Worm (Caenorhabditis elegans) whole organism, young adult: ENCODE measurements around the gene Y54F10AM.15.

Source experiments
- B0019.2 ChIP-seq: fragments of 200-800 bp; sonication (Bioruptor generic); conservative IDR thresholded peaks from 2 replicates; pipeline ENCODE4 v1.3.6; 2022; ENCODE audit warnings: missing genetic modification reagents, missing genetic modification characterization, missing compliant biosample characterization
- B0035.1 ChIP-seq: sonication (generic microtip); optimal IDR thresholded peaks from 2 replicates; lab custom pipeline; 2016; ENCODE audit warnings: missing genetic modification characterization, mild to moderate bottlenecking, missing compliant biosample characterization, missing genotype, missing genetic modification reagents
- C06A6.2 ChIP-seq: fragments of 200-800 bp; sonication (Bioruptor generic); conservative IDR thresholded peaks from 2 replicates; pipeline ENCODE4 v1.3.6; 2022; ENCODE audit warnings: missing genetic modification characterization, missing compliant biosample characterization
- D2030.7 ChIP-seq: fragments of 200-800 bp; sonication (Bioruptor generic); IDR thresholded peaks from 2 replicates; pipeline ENCODE4 v1.3.6; 2022; ENCODE audit warnings: missing genetic modification reagents, missing genetic modification characterization, missing compliant biosample characterization
- F22D6.2 ChIP-seq: sonication (generic microtip); optimal IDR thresholded peaks from 2 replicates; lab custom pipeline; 2016; ENCODE audit warnings: mild to moderate bottlenecking, missing genetic modification characterization, missing compliant biosample characterization
- T07F8.4 ChIP-seq: sonication (generic microtip); optimal IDR thresholded peaks from 2 replicates; lab custom pipeline; 2016; ENCODE audit warnings: mild to moderate bottlenecking, missing genetic modification characterization, moderate library complexity, missing compliant biosample characterization
- Y56A3A.18 ChIP-seq: fragments of 200-800 bp; sonication (Bioruptor generic); IDR thresholded peaks from 2 replicates; pipeline ENCODE4 v1.3.6; 2022; ENCODE audit warnings: missing genetic modification reagents, missing genetic modification characterization, missing compliant biosample characterization
- akir-1 ChIP-seq: fragments of 200-800 bp; sonication (Bioruptor generic); optimal IDR thresholded peaks from 2 replicates; lab custom pipeline; 2018; ENCODE audit warnings: mild to moderate bottlenecking, missing genetic modification characterization, moderate library complexity, missing compliant biosample characterization
- attf-6 ChIP-seq: fragments of 200-800 bp; sonication (Bioruptor generic); IDR thresholded peaks from 2 replicates; pipeline ENCODE4 v1.3.6; 2022; ENCODE audit warnings: missing genetic modification reagents, missing genetic modification characterization, missing compliant biosample characterization
- bed-1 ChIP-seq: fragments of 200-800 bp; sonication (Bioruptor generic); IDR thresholded peaks from 2 replicates; pipeline ENCODE4 v1.3.6; 2022; ENCODE audit warnings: missing genetic modification reagents, missing genetic modification characterization, missing compliant biosample characterization
- ceh-100 ChIP-seq: fragments of 200-800 bp; sonication (Bioruptor generic); IDR thresholded peaks from 2 replicates; pipeline ENCODE4 v1.3.6; 2022; ENCODE audit warnings: missing genetic modification reagents, missing genetic modification characterization, missing compliant biosample characterization
- dox-1 ChIP-seq: fragments of 200-800 bp; sonication (Bioruptor generic); IDR thresholded peaks from 2 replicates; pipeline ENCODE4 v1.3.6; 2022; ENCODE audit warnings: missing genetic modification reagents, missing genetic modification characterization, missing compliant biosample characterization
- egrh-3 ChIP-seq: fragments of 200-800 bp; sonication (Bioruptor generic); IDR thresholded peaks from 2 replicates; pipeline ENCODE4 v1.3.6; 2022; ENCODE audit warnings: missing genetic modification reagents, missing genetic modification characterization, missing compliant biosample characterization
- ekl-4 ChIP-seq: fragments of 200-800 bp; sonication (Bioruptor generic); IDR thresholded peaks from 2 replicates; pipeline ENCODE4 v1.3.6; 2022; ENCODE audit warnings: missing genetic modification reagents, missing genetic modification characterization, missing compliant biosample characterization
- ets-4 ChIP-seq: fragments of 200-800 bp; sonication (Bioruptor generic); optimal IDR thresholded peaks from 2 replicates; lab custom pipeline; 2018; ENCODE audit warnings: mild to moderate bottlenecking, missing genetic modification characterization, missing compliant biosample characterization
- him-1 ChIP-seq: sonication (generic microtip); optimal IDR thresholded peaks from 2 replicates; lab custom pipeline; 2016; ENCODE audit warnings: missing genotype, missing genetic modification reagents, missing genetic modification characterization, missing compliant biosample characterization
- hlh-26 ChIP-seq: fragments of 200-800 bp; sonication (Bioruptor generic); conservative IDR thresholded peaks from 2 replicates; pipeline ENCODE4 v1.3.6; 2022; ENCODE audit warnings: missing genetic modification reagents, missing genetic modification characterization, missing compliant biosample characterization
- hmg-1.2 ChIP-seq: fragments of 200-800 bp; sonication (Bioruptor generic); IDR thresholded peaks from 2 replicates; pipeline ENCODE4 v1.3.6; 2022; ENCODE audit warnings: missing genetic modification reagents, missing genetic modification characterization, missing compliant biosample characterization
- hsf-1 ChIP-seq: fragments of 200-800 bp; sonication (Bioruptor generic); IDR thresholded peaks from 2 replicates; pipeline ENCODE4 v1.3.6; 2022; ENCODE audit warnings: missing genetic modification reagents, missing genetic modification characterization, missing compliant biosample characterization
- let-526 ChIP-seq: fragments of 200-800 bp; sonication (Bioruptor generic); IDR thresholded peaks from 2 replicates; pipeline ENCODE4 v1.3.6; 2022; ENCODE audit warnings: missing genetic modification reagents, missing genetic modification characterization, missing compliant biosample characterization
- lin-26 ChIP-seq: fragments of 200-800 bp; sonication (Bioruptor generic); IDR thresholded peaks from 2 replicates; pipeline ENCODE4 v1.3.6; 2022; ENCODE audit warnings: missing genetic modification reagents, missing genetic modification characterization, missing compliant biosample characterization
- lin-35 ChIP-seq, 3 experiments: fragments of 150-350 bp in 2 of 3; sonication (generic microtip) in 1 of 3; optimal IDR thresholded peaks; 2 replicates each; lab custom pipeline; 2014 to 2018; ENCODE audit warnings: missing biosample characterization in 3 of 3, missing genetic modification characterization in 3 of 3, missing genetic modification reagents in 3 of 3
- madf-6 ChIP-seq: fragments of 200-800 bp; sonication (Bioruptor generic); IDR thresholded peaks from 2 replicates; pipeline ENCODE4 v1.3.6; 2022; ENCODE audit warnings: missing genetic modification reagents, missing genetic modification characterization, missing compliant biosample characterization
- madf-8 ChIP-seq: fragments of 200-800 bp; sonication (Bioruptor generic); conservative IDR thresholded peaks from 2 replicates; pipeline ENCODE4 v1.3.6; 2022; ENCODE audit warnings: missing genetic modification reagents, missing genetic modification characterization, missing compliant biosample characterization
- nfyb-1 ChIP-seq: fragments of 200-800 bp; sonication (Bioruptor generic); IDR thresholded peaks from 2 replicates; pipeline ENCODE4 v1.3.6; 2022; ENCODE audit warnings: missing genetic modification reagents, missing genetic modification characterization, missing compliant biosample characterization
- nhr-120 ChIP-seq: fragments of 200-800 bp; sonication (Bioruptor generic); IDR thresholded peaks from 2 replicates; pipeline ENCODE4 v1.3.6; 2022; ENCODE audit warnings: missing genetic modification characterization, missing compliant biosample characterization
- pha-4 ChIP-seq: fragments of 150-350 bp; sonication (generic microtip); optimal IDR thresholded peaks from 2 replicates; lab custom pipeline; 2014; ENCODE audit warnings: missing biosample characterization, missing genetic modification reagents, missing genetic modification characterization
- rec-8 ChIP-seq, 2 experiments: sonication (generic microtip); optimal IDR thresholded peaks; 2 replicates each; lab custom pipeline; 2016; ENCODE audit warnings: mild to moderate bottlenecking in 2 of 2, missing genetic modification characterization in 2 of 2, missing genetic modification reagents in 2 of 2, missing genotype in 2 of 2, missing biosample characterization in 1 of 2, missing compliant biosample characterization in 1 of 2, moderate library complexity in 1 of 2
- rpc-1 ChIP-seq, 2 experiments: fragments of 150-350 bp in 1 of 2; sonication (generic microtip) in 1 of 2; optimal IDR thresholded peaks; 2 replicates each; lab custom pipeline; 2014 to 2018; ENCODE audit warnings: missing biosample characterization in 1 of 2, missing genetic modification characterization in 1 of 2, missing genetic modification reagents in 1 of 2, missing genotype in 1 of 2
- snpc-1.1 ChIP-seq: sonication (generic microtip); optimal IDR thresholded peaks from 2 replicates; lab custom pipeline; 2017; ENCODE audit warnings: missing genetic modification characterization, mild to moderate bottlenecking, missing compliant biosample characterization, antibody characterized with exemption, moderate library complexity, missing genotype, missing genetic modification reagents; ENCODE audit not compliant: insufficient read depth
- snpc-3.4 ChIP-seq: sonication (generic microtip); optimal IDR thresholded peaks from 2 replicates; lab custom pipeline; 2017; ENCODE audit warnings: missing genetic modification characterization, mild to moderate bottlenecking, missing compliant biosample characterization, antibody characterized with exemption, moderate library complexity, missing genotype, missing genetic modification reagents
- tlf-1 ChIP-seq: fragments of 200-800 bp; sonication (Bioruptor generic); optimal IDR thresholded peaks from 2 replicates; lab custom pipeline; 2018; ENCODE audit warnings: mild to moderate bottlenecking, missing genetic modification characterization, missing compliant biosample characterization
- zfh-2 ChIP-seq: fragments of 200-800 bp; sonication (Bioruptor generic); conservative IDR thresholded peaks from 2 replicates; pipeline ENCODE4 v1.3.6; 2022; ENCODE audit warnings: missing genetic modification reagents, missing genetic modification characterization, missing compliant biosample characterization
- zim-3 ChIP-seq: sonication (generic microtip); optimal IDR thresholded peaks from 2 replicates; lab custom pipeline; 2017; ENCODE audit warnings: mild to moderate bottlenecking, missing genetic modification characterization, moderate library complexity, missing compliant biosample characterization

Y54F10AM.15 gene

ce11 chrIII:2572421-2572820, 43.9 kb upstream of the Y54F10AM.15 start:
- TF ChIP-seq madf-6 (GFP tag; lab: Robert Waterston, UW): 0 out of 2 replicates have a peak, but pooled peaks have one; percentile 26
- peak; percentile 87; the same call in 1 of the 2 replicates for TF ChIP-seq nfyb-1 (GFP tag; lab: Robert Waterston, UW)
- no peak for TF ChIP-seq akir-1 (GFP tag; lab: Kevin White, UChicago)
- TF ChIP-seq him-1 (tag; lab: Kevin White, UChicago): no peak
- no peak for TF ChIP-seq hlh-26

- no peak for TF ChIP-seq pha-4 (tag; lab: Kevin White, UChicago)
- TF ChIP-seq C06A6.2 (GFP tag; lab: Robert Waterston, UW): no peak
Measured at ce11 chrIII:2571447-2571846, 43.0 kb upstream of the Y54F10AM.15 start, which contains the start of gene Y54F10AR.2. Y54F10AR.2 (minus strand) TSS chrIII:2571547.

- TF ChIP-seq hsf-1 (GFP tag; lab: Robert Waterston, UW): 0 out of 2 replicates have a peak, but pooled peaks have one; percentile 38
- TF ChIP-seq, all 124 proteins: peak for 1; not testable (repeated sequence) for 123
Measured at ce11 chrIII:2563883-2564282, 35.4 kb upstream of the Y54F10AM.15 start, which contains the start of gene Y54F10AM.11. Y54F10AM.11 (minus strand) TSS chrIII:2563983.

- no peak for TF ChIP-seq snpc-3.4 (tag; lab: Kevin White, UChicago)
- no peak for TF ChIP-seq F22D6.2 (tag; lab: Kevin White, UChicago)
- no peak for TF ChIP-seq dox-1 (GFP tag; lab: Robert Waterston, UW)
- no peak for TF ChIP-seq B0035.1
- peak; percentile 75; the same call in 1 of the 2 replicates for TF ChIP-seq egrh-3 (GFP tag; lab: Robert Waterston, UW)
- no peak for TF ChIP-seq ekl-4
- TF ChIP-seq T07F8.4 (tag; lab: Kevin White, UChicago): no peak
- no peak for TF ChIP-seq bed-1
- peak; percentile 87 for TF ChIP-seq zfh-2 (GFP tag; lab: Robert Waterston, UW)
- TF ChIP-seq ets-4 (GFP tag; lab: Kevin White, UChicago): no peak
Measured at ce11 chrIII:2563033-2563656, 34.7 kb upstream of the Y54F10AM.15 start.

ce11 chrIII:2561410-2561809, 32.9 kb upstream of the Y54F10AM.15 start, which contains the start of gene nhr-239:
nhr-239 (plus strand) TSS chrIII:2561710.
- TF ChIP-seq ceh-100 (GFP tag; lab: Robert Waterston, UW) (no peak), let-526 (GFP tag; lab: Robert Waterston, UW) (no peak), snpc-3.4 (tag; lab: Kevin White, UChicago) (no peak), zim-3 (tag; lab: Kevin White, UChicago) (no peak), tlf-1 (GFP tag; lab: Kevin White, UChicago) (no peak), D2030.7 (no peak), B0019.2 (GFP tag; lab: Robert Waterston, UW) (no peak), dox-1 (GFP tag; lab: Robert Waterston, UW) (no peak), rpc-1 (optimal IDR thresholded peaks at IDR 0.05; lab: Kevin White, UChicago) (no peak), rpc-1 (tag; optimal IDR thresholded peaks at IDR 0.05; lab: Kevin White, UChicago) (no peak), Y56A3A.18 (GFP tag; lab: Robert Waterston, UW) (no peak)
- TF ChIP-seq, all 124 proteins: peak for 0

ce11 chrIII:2560763-2561162, 32.3 kb upstream of the Y54F10AM.15 start:
- TF ChIP-seq ekl-4 (no peak), rec-8 (tag; optimal IDR thresholded peaks at IDR 0.05; lab: Kevin White, UChicago) (no peak), hmg-1.2 (GFP tag; lab: Robert Waterston, UW) (0 out of 2 replicates have a peak, but pooled peaks have one; percentile 6), madf-8 (GFP tag; lab: Robert Waterston, UW) (no peak), attf-6 (GFP tag; lab: Robert Waterston, UW) (no peak), snpc-1.1 (tag; lab: Kevin White, UChicago) (no peak), lin-26 (GFP tag; lab: Robert Waterston, UW) (0 out of 2 replicates have a peak, but pooled peaks have one; percentile 55), nfyb-1 (GFP tag; lab: Robert Waterston, UW) (peak; percentile 64; the same call in 1 of the 2 replicates), lin-35 (GFP tag; optimal IDR thresholded peaks at IDR 0.05; lab: Kevin White, UChicago) (no peak), nhr-120 (0 out of 2 replicates have a peak, but pooled peaks have one; percentile 12)
